Fruit fly (Drosophila melanogaster) Kc167 (cell line): Measurements from ENCODE around the gene put.

Source experiments
- Myc ChIP-seq: fragments of >200 bp; optimal IDR thresholded peaks from 2 replicates; lab custom pipeline; 2017; ENCODE audit warnings: missing external identifiers
- Sin3A ChIP-seq: fragments of >200 bp; optimal IDR thresholded peaks from 2 replicates; lab custom pipeline; 2018; ENCODE audit warnings: missing external identifiers

DNA sequence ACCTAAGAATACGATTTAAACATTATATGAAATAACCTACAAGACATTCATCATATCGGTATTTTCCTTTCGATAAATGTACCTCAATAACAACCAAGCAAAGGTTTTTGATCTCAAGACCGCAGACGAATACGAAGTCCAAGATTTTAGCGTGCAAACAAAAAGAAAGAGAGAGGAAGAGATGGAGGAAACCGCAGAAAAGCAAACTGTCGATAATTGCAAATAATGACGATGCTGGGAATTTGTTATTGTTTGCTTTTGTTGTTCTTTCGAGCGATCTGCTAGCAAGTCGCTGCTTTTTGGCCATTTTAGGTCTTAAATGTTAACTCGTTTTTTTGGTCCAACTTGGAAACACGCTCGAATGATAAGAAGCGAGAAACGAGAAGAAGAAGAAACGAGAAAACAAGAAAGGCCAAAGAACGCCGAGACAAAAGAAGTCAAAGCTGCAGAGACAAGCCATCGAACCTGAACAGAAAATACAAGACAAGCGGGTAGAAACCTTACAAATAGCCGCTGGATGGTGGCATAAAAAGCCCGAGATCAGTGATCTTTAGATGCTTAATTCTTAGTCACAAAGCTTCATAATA, 25.7 kb upstream of the put start:
- no peak for TF ChIP-seq Sin3A
- TF ChIP-seq Myc (lab: Kevin White, UChicago), result no peak
